Worm (Caenorhabditis elegans): Measurements from ENCODE around the gene mdt-11.

ce11 chrIII:5027219-5027618, 6.2 kb downstream of the mdt-11 start:
- TF ChIP-seq tbp1 (GFP tag; optimal IDR thresholded peaks at IDR 0.05), result no peak
- no peak for TF ChIP-seq rec-8 (tag; optimal IDR thresholded peaks at IDR 0.05)
